Worm (Caenorhabditis elegans) whole organism, L4/young adult: ENCODE measurements around the gene dph-7.
A peak's percentile ranks its signal among the peaks of the same experiment; 100 is the strongest.
"Not testable (repeated sequence)": the region's sequence is repeated elsewhere in the genome, so short reads cannot be mapped to it uniquely, and the experiment has no call there.

ENCODE experiments used
- W03F9.2 ChIP-seq: fragments of 150-350 bp; optimal IDR thresholded peaks from 2 replicates; lab custom pipeline; 2014; ENCODE audit warnings: missing biosample characterization, missing genetic modification characterization
- dao-5 ChIP-seq: sonication (generic microtip); optimal IDR thresholded peaks from 2 replicates; lab custom pipeline; 2016; ENCODE audit warnings: missing genotype, missing genetic modification characterization, moderate library complexity, missing compliant biosample characterization
- him-1 ChIP-seq: sonication (generic microtip); optimal IDR thresholded peaks from 2 replicates; lab custom pipeline; 2016; ENCODE audit warnings: missing genotype, missing genetic modification reagents, missing genetic modification characterization, missing compliant biosample characterization

dph-7 gene

DNA sequence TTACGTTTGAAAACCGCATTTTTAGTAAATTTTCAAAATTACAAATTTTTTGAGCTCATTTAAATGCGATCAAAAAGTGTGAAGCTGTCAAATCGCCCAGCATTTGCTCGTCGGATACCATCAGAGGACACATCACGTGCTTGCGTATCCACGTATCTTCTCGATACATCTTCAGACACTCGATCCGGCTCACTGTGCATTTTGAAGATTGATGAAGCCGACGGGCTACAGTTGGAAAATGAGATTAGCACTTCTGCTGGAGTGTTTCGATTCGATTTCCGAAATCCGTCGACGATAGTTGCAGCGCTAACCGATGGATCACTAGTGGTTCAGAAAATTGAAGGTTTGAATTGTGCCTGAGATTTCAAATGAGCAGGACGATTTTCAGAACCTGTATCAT, at the start of gene dph-7:
Gene dph-7, plus strand, starts transcription at position 53 of the 400 bp plus-strand sequence.
- no peak for TF ChIP-seq W03F9.2
- TF ChIP-seq dao-5 (tag; lab: Kevin White, UChicago): no peak
- no peak for TF ChIP-seq him-1 (tag; lab: Kevin White, UChicago)

DNA sequence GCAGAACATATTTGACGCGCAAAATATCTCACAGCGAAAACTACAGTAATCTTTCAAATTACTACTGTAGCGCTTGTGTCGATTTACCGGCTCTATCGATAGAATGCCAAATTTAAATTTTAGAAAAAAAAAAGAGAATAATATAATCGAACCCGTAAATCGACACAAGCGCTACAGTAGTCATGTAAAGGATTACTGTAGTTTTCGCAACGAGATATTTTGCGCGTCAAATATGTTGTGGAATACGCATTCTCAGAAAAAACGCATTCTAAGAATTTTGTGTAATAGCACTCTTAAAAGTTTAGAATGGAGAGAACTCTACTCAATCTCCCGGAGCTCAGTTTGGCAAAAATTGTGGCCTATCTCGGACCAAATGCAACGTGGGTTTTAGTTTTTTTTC, 49.4 kb upstream of the dph-7 start, which contains the start of gene F56A8.5:
Gene F56A8.5, plus strand, starts transcription at position 301 of the 400 bp plus-strand sequence.
- TF ChIP-seq him-1 (tag; lab: Kevin White, UChicago) (no peak), dao-5 (tag; lab: Kevin White, UChicago) (no peak), W03F9.2 (no peak)

DNA sequence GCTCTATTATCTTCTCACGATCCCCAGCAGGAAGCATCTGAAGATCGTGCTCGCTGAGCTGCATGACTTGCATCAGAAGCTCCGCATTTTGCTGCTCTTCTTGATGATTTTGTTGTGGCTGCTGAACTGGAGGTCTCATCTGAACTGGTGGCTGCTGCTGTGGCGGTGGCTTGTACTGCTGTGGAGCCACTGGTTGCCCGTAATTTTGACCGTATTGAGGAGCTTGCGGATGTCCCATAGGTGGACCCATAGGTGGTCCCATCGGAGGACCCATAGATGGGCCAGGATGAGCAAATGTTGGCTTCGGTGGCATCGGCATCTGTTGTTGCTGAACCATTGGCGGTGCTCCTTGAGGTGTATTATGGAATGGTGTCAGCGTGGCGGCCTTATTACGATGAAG, 47.9 kb upstream of the dph-7 start:
- TF ChIP-seq him-1 (tag; lab: Kevin White, UChicago) (no peak), dao-5 (tag; lab: Kevin White, UChicago) (no peak), W03F9.2 (no peak)

DNA sequence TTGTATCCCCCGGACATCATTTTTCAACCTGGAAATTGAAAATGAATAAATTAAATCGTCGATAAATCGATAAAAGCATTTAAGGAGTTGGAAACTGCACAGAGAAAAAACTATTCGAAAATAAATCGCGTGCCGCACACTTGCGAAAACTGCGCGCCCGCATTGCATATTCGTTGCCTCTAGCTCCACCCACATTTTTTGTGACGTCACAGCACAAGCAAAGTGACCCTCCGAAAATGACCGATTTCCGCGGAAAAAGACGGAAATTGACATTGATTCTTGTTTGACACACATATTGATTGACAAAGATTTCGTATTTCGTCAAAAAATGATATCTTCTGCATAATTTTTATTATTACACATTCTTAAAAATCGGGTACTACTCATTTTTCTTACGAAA, 46.1 kb upstream of the dph-7 start, which contains the start of gene cpf-2:
Gene cpf-2, minus strand, starts transcription at position 28 of the 400 bp plus-strand sequence.
- TF ChIP-seq him-1 (tag; lab: Kevin White, UChicago) (peak; percentile 82), W03F9.2 (peak; percentile 76), dao-5 (tag; lab: Kevin White, UChicago) (peak; percentile 18)

DNA sequence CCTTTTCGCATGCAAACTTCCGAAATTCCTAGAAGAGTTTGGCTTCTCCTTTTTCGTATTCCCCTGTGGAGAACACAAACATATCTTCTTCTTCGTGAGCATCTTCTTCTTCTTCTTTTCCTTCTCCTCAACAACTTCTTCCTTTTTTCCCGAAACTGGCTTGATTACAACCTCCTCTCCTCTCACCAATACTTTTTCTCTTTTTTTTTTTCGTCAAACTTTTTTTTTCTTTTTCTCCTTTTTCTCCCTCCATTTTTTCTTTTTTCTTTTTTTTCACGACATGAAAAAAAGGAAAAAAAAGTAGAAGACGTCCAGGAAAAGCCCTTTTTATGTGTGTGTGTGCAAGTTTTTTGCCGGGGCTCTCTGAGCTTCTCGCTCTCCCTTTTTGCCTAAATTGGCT, 44.0 kb upstream of the dph-7 start:
- no peak for TF ChIP-seq dao-5 (tag; lab: Kevin White, UChicago)
- no peak for TF ChIP-seq W03F9.2
- peak; percentile 30 for TF ChIP-seq him-1 (tag; lab: Kevin White, UChicago)

DNA sequence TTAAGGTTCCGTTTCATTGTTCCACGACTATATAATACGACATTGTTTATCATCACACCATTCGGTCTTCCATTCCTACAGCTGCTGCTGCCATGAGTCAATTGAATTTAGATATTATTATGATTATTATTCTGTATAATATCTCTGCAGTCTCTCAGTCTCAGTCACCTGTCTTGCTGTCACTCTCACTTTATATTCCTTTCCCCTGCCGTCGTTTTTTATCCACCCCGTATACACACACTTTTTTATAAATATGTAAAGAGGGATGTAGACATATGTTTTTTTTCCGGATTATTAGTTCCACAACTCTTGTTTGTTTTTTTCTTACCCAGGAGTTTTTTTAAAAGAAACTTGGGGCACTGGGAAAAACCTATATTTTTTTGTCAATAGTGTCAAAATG, 42.7 kb upstream of the dph-7 start:
- TF ChIP-seq W03F9.2: no peak
- no peak for TF ChIP-seq him-1 (tag; lab: Kevin White, UChicago)
- no peak for TF ChIP-seq dao-5 (tag; lab: Kevin White, UChicago)

DNA sequence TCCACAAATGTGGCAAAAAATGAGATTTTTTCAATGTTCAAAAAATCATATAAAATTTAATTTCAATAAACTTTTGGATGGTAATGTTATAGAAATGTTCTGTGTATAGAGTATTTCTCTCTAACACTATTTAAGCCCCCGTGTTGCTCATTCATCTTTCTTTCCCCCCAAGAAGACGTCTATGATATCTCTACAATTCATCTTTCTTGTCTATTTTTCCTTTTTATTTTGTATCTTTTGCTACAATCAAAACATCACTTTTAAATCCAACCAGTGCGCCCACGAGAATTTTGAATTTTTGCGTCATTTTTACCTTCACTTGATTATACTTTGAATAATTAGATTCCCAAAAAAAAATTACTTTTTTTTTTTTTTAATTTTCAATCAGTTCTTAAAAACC, 42.1 kb upstream of the dph-7 start:
- TF ChIP-seq W03F9.2: no peak
- TF ChIP-seq dao-5 (tag; lab: Kevin White, UChicago): no peak
- no peak for TF ChIP-seq him-1 (tag; lab: Kevin White, UChicago)

DNA sequence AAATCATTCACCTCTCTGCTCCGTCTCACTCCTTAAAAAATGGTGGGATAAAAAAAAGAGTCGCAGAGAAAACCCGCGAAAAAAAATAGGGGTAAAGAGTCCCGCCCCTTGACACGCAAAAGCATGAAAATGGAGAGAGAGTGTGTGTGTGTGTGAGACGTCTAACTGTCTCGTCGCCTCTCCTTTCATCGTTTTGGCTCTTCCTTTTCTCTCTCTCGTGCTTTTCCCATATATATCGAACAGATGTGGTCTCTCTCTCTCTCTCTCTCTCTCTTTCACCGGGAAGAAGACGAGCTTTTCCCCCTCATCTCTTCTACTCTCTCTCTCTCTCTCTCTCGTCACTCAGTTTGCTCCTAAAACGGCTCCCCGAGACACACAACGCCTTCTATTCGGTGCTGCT, 39.1 kb upstream of the dph-7 start:
- TF ChIP-seq him-1 (tag; lab: Kevin White, UChicago) (peak; percentile 49), W03F9.2 (no peak), dao-5 (tag; lab: Kevin White, UChicago) (no peak)

DNA sequence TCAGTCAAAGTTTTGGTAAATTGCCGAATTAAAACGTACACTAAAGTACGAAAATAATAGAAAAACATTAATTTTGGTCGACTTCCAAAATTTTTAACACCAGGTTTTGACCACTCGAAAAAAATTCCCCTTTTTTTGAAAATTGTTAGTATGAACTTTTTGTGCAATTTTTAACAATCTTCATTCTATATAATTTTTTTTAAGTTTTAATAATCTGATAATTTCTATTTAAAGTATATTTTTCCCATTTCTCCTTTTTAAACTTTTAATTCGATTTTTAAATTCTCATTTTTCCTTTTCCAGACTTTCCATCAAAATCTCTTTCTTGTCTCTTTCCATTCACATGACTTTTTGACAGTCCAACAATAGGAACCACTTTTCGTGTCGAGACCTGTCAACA, 38.0 kb upstream of the dph-7 start, which contains the start of gene unc-64:
Gene unc-64, plus strand, starts transcription at position 301 of the 400 bp plus-strand sequence.
- TF ChIP-seq W03F9.2: no peak

DNA sequence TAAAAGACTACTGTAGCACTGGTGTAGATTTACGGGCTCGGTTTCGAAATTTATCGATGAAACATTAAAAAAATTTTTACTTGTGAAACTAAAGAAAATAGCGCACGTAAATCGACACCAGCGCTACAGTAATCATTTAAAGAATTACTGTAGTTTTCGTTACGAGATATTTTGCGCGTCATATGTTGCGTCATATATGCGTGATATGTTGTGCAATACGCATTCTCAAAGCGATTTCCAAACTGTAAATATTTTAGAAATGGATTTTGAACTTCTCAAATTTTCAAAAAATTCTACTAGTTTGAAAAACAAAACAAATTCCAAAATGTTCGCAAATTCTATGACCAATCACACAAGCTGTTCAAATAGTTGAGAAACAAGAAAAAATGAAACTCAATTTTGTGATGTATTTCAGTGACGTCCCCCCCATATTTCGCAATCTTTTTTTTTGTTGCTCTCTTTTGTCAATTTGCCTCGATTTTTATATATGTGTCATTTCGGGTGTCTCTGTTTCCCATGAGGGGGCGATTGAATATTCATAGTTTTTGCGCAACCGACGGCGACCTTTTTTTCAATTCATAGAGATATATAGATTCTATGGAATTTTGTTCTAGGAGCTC, 36.9 kb upstream of the dph-7 start:
- TF ChIP-seq W03F9.2 (no peak), dao-5 (tag; lab: Kevin White, UChicago) (no peak), him-1 (tag; lab: Kevin White, UChicago) (no peak)

DNA sequence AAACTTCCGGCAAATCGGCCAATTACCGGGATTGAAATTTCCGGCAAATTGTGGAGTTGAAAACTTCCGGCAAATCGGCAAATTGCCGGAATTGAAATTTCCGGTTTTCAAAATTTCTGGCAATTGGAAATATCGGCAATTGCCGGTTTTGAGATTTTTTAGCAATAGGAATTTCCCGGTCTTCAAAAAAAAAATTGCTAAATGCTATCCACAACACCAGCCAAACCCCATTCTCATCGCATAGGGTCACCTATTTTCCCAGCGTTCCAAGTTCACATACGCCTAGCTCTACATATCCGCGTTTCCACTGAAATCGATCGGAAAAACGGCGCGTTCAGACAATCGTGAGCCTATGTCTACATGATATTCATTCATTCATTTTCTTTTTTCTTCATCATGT, 29.5 kb upstream of the dph-7 start, which contains the start of gene F56A8.8:
Gene F56A8.8, plus strand, starts transcription at position 301 of the 400 bp plus-strand sequence.
- TF ChIP-seq W03F9.2 (no peak), dao-5 (tag; lab: Kevin White, UChicago) (no peak), him-1 (tag; lab: Kevin White, UChicago) (no peak)

DNA sequence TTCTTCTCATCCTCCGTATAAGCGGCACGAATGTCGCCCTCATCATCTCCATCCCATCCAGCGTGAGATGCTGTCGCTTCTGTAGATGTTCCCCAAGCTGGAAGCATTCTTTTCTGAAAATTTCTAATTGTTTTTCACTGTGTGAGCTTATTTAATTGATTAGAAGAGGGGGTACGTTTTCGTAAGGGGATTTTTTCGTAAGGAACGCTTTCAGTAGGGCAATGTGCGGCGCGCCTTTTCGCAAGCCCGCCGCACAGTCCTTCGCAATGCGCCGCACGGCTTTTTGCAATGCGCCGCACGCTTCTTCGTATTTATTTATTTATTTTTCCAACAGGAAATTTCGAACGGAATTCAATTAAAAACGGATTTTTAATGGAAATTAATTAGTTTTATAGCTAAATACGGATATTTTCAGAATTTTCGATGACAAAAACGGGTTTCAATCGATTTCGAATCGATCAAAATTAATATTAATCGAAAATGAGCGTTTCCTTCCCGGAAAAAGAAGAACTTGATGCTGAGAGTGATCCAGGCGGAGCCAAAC, 21.9 kb upstream of the dph-7 start, which contains the start of gene set-25:
Gene set-25, minus strand, starts transcription at position 120 of the 544 bp plus-strand sequence.
- TF ChIP-seq W03F9.2; him-1 (tag; lab: Kevin White, UChicago); dao-5 (tag; lab: Kevin White, UChicago): not testable (repeated sequence)

DNA sequence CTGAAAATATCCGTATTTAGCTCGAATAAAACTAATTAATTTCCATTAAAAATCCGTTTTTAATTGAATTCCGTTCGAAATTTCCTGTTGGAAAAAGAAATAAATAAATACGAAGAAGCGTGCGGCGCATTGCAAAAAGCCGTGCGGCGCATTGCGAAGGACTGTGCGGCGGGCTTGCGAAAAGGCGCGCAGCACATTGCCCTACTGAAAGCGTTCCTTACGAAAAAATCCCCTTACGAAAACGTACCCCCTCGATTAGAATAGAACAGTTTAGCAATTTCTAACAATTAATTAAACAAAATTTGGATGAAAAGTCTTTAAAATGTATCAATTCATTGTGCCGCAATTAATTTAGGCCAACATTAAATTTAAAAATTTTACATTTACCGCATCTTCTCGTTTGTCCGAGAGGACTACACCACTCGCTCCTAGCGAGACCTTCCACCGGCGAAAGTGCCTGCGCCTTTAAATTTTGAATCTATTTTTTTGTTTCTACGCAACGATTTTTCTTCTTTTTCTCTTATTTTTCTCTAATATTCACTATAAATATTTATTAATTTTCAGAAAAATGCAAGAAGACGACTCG, 18.5 kb upstream of the dph-7 start, which contains the start of gene npp-18:
Gene npp-18, plus strand, starts transcription at position 565 of the 586 bp plus-strand sequence.
- TF ChIP-seq W03F9.2: peak; percentile 43

DNA sequence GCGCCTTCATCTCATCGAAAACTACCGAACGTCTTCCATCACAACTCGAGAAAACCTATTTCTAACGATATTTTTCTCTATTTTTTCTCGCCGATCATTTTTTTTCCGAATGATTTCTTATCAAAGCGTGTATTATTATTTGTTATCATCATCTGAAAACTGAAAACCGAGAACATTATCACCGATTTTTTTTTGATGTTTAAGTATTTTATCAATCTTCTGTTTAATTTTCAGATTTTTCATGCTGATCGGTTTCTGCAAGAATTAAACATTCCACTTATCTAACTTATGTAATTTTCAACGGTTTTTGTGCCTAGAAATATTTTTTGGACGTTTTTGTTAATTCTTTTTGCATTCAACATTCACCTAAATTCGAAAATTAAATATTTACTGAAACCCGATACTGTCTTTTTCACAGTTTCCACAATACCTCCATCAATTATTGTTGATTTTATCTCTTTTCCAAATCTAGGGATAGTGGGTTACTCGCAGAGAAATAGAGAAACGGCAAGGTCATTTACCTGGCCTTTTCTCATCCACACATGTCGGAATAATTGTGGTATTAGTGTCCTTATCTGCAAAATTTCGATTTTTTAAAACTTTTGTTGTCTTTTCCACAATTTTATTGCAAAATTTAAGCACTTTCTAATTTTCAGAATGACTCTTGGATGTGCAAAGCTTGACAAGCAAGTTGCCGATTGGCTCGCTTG, 16.0 kb upstream of the dph-7 start, which contains the start of gene pgm-2:
Gene pgm-2, plus strand, starts transcription at position 657 of the 710 bp plus-strand sequence.
- TF ChIP-seq W03F9.2: no peak
